Worm (Caenorhabditis elegans) whole organism, young adult: Measurements from ENCODE around the gene B0244.15.

Source experiments
- B0035.1 ChIP-seq: sonication (generic microtip); optimal IDR thresholded peaks from 2 replicates; lab custom pipeline; 2016; ENCODE audit warnings: missing genetic modification characterization, mild to moderate bottlenecking, missing compliant biosample characterization, missing genotype, missing genetic modification reagents
- B0261.1 ChIP-seq: sonication (generic microtip); optimal IDR thresholded peaks from 2 replicates; lab custom pipeline; 2016; ENCODE audit warnings: mild to moderate bottlenecking, missing genetic modification characterization, moderate library complexity, missing compliant biosample characterization
- C06A6.2 ChIP-seq: fragments of 200-800 bp; sonication (Bioruptor generic); conservative IDR thresholded peaks from 2 replicates; pipeline ENCODE4 v1.3.6; 2022; ENCODE audit warnings: missing genetic modification characterization, missing compliant biosample characterization
- F22D6.2 ChIP-seq: sonication (generic microtip); optimal IDR thresholded peaks from 2 replicates; lab custom pipeline; 2016; ENCODE audit warnings: mild to moderate bottlenecking, missing genetic modification characterization, missing compliant biosample characterization
- F23B12.7 ChIP-seq: sonication (generic microtip); optimal IDR thresholded peaks from 2 replicates; lab custom pipeline; 2017; ENCODE audit warnings: missing genetic modification characterization, mild to moderate bottlenecking, missing compliant biosample characterization, antibody characterized with exemption, moderate library complexity; ENCODE audit not compliant: insufficient read depth
- F37B4.10 ChIP-seq: fragments of 200-800 bp; sonication (Bioruptor generic); IDR thresholded peaks from 2 replicates; pipeline ENCODE4 v1.3.6; 2022; ENCODE audit warnings: missing genetic modification characterization, missing compliant biosample characterization
- F57A8.1 ChIP-seq: fragments of 200-800 bp; sonication (Bioruptor generic); optimal IDR thresholded peaks from 2 replicates; lab custom pipeline; 2018; ENCODE audit warnings: mild to moderate bottlenecking, missing genetic modification characterization, moderate library complexity, missing compliant biosample characterization
- K12H6.12 ChIP-seq: fragments of 200-800 bp; sonication (Bioruptor generic); optimal IDR thresholded peaks from 2 replicates; lab custom pipeline; 2018; ENCODE audit warnings: mild to moderate bottlenecking, missing genetic modification characterization, missing compliant biosample characterization
- Y56A3A.18 ChIP-seq: fragments of 200-800 bp; sonication (Bioruptor generic); IDR thresholded peaks from 2 replicates; pipeline ENCODE4 v1.3.6; 2022; ENCODE audit warnings: missing genetic modification reagents, missing genetic modification characterization, missing compliant biosample characterization
- Y67H2A.10 ChIP-seq: fragments of 200-800 bp; sonication (Bioruptor generic); conservative IDR thresholded peaks from 2 replicates; pipeline ENCODE4 v1.3.6; 2022; ENCODE audit warnings: missing genetic modification reagents, missing genetic modification characterization, missing compliant biosample characterization
- ZK185.1 ChIP-seq: sonication (generic microtip); optimal IDR thresholded peaks from 2 replicates; lab custom pipeline; 2016; ENCODE audit warnings: mild to moderate bottlenecking, missing genetic modification characterization, missing compliant biosample characterization; ENCODE audit not compliant: poor library complexity, severe bottlenecking
- ama-1 ChIP-seq, 3 experiments: fragments of 150-350 bp in 1 of 3; sonication (generic microtip) in 2 of 3; optimal IDR thresholded peaks; 2 replicates each; lab custom pipeline; 2014 to 2018; ENCODE audit warnings: missing biosample characterization in 2 of 3, missing genetic modification characterization in 2 of 3, missing genetic modification reagents in 2 of 3
- atf-7 ChIP-seq: sonication (generic microtip); optimal IDR thresholded peaks from 2 replicates; lab custom pipeline; 2017; ENCODE audit warnings: mild to moderate bottlenecking, missing genetic modification characterization, missing compliant biosample characterization
- attf-3 ChIP-seq: fragments of 200-800 bp; sonication (Bioruptor generic); conservative IDR thresholded peaks from 2 replicates; pipeline ENCODE4 v1.3.6; 2022; ENCODE audit warnings: missing genetic modification reagents, missing genetic modification characterization, missing compliant biosample characterization
- attf-5 ChIP-seq: fragments of 200-800 bp; sonication (Bioruptor generic); optimal IDR thresholded peaks from 2 replicates; lab custom pipeline; 2018; ENCODE audit warnings: mild to moderate bottlenecking, missing genetic modification characterization, missing compliant biosample characterization
- bed-1 ChIP-seq: fragments of 200-800 bp; sonication (Bioruptor generic); IDR thresholded peaks from 2 replicates; pipeline ENCODE4 v1.3.6; 2022; ENCODE audit warnings: missing genetic modification reagents, missing genetic modification characterization, missing compliant biosample characterization
- dox-1 ChIP-seq: fragments of 200-800 bp; sonication (Bioruptor generic); IDR thresholded peaks from 2 replicates; pipeline ENCODE4 v1.3.6; 2022; ENCODE audit warnings: missing genetic modification reagents, missing genetic modification characterization, missing compliant biosample characterization
- dpl-1 ChIP-seq: fragments of 150-350 bp; optimal IDR thresholded peaks from 2 replicates; lab custom pipeline; 2014; ENCODE audit warnings: missing biosample characterization, missing genetic modification reagents, missing genetic modification characterization
- egrh-3 ChIP-seq: fragments of 200-800 bp; sonication (Bioruptor generic); IDR thresholded peaks from 2 replicates; pipeline ENCODE4 v1.3.6; 2022; ENCODE audit warnings: missing genetic modification reagents, missing genetic modification characterization, missing compliant biosample characterization
- ets-4 ChIP-seq: fragments of 200-800 bp; sonication (Bioruptor generic); optimal IDR thresholded peaks from 2 replicates; lab custom pipeline; 2018; ENCODE audit warnings: mild to moderate bottlenecking, missing genetic modification characterization, missing compliant biosample characterization
- gei-17 ChIP-seq: fragments of 200-800 bp; sonication (Bioruptor generic); optimal IDR thresholded peaks from 2 replicates; lab custom pipeline; 2018; ENCODE audit warnings: mild to moderate bottlenecking, missing genetic modification characterization, missing compliant biosample characterization
- hlh-12 ChIP-seq: sonication (generic microtip); optimal IDR thresholded peaks from 2 replicates; lab custom pipeline; 2016; ENCODE audit warnings: missing genetic modification characterization, missing compliant biosample characterization
- lag-1 ChIP-seq: fragments of 200-800 bp; sonication (Bioruptor generic); IDR thresholded peaks from 2 replicates; pipeline ENCODE4 v1.3.6; 2022; ENCODE audit warnings: missing genetic modification reagents, missing genetic modification characterization, missing compliant biosample characterization
- let-526 ChIP-seq: fragments of 200-800 bp; sonication (Bioruptor generic); IDR thresholded peaks from 2 replicates; pipeline ENCODE4 v1.3.6; 2022; ENCODE audit warnings: missing genetic modification reagents, missing genetic modification characterization, missing compliant biosample characterization
- let-607 ChIP-seq, 2 experiments: fragments of 200-800 bp in 1 of 2; sonication (Bioruptor generic) in 1 of 2; sonication (generic microtip) in 1 of 2; optimal IDR thresholded peaks; 2 replicates each; lab custom pipeline; 2016 to 2018; ENCODE audit warnings: mild to moderate bottlenecking in 2 of 2, missing compliant biosample characterization in 2 of 2, missing genetic modification characterization in 2 of 2, moderate library complexity in 2 of 2, missing genotype in 1 of 2
- lin-54 ChIP-seq: fragments of 200-800 bp; sonication (Bioruptor generic); optimal IDR thresholded peaks from 2 replicates; lab custom pipeline; 2018; ENCODE audit warnings: mild to moderate bottlenecking, missing genetic modification characterization, missing compliant biosample characterization
- lsl-1 ChIP-seq: fragments of 200-800 bp; sonication (Bioruptor generic); optimal IDR thresholded peaks from 2 replicates; lab custom pipeline; 2018; ENCODE audit warnings: mild to moderate bottlenecking, missing genetic modification characterization, moderate library complexity, missing compliant biosample characterization
- madf-3 ChIP-seq: fragments of 200-800 bp; sonication (Bioruptor generic); IDR thresholded peaks from 2 replicates; pipeline ENCODE4 v1.3.6; 2022; ENCODE audit warnings: missing genetic modification reagents, missing genetic modification characterization, missing compliant biosample characterization
- madf-8 ChIP-seq: fragments of 200-800 bp; sonication (Bioruptor generic); conservative IDR thresholded peaks from 2 replicates; pipeline ENCODE4 v1.3.6; 2022; ENCODE audit warnings: missing genetic modification reagents, missing genetic modification characterization, missing compliant biosample characterization
- nfyb-1 ChIP-seq: fragments of 200-800 bp; sonication (Bioruptor generic); IDR thresholded peaks from 2 replicates; pipeline ENCODE4 v1.3.6; 2022; ENCODE audit warnings: missing genetic modification reagents, missing genetic modification characterization, missing compliant biosample characterization
- nhr-120 ChIP-seq: fragments of 200-800 bp; sonication (Bioruptor generic); IDR thresholded peaks from 2 replicates; pipeline ENCODE4 v1.3.6; 2022; ENCODE audit warnings: missing genetic modification characterization, missing compliant biosample characterization
- nhr-27 ChIP-seq: fragments of 200-800 bp; sonication (Bioruptor generic); optimal IDR thresholded peaks from 2 replicates; lab custom pipeline; 2018; ENCODE audit warnings: mild to moderate bottlenecking, missing genetic modification characterization, moderate library complexity, missing compliant biosample characterization
- rcor-1 ChIP-seq: fragments of 200-800 bp; sonication (Bioruptor generic); IDR thresholded peaks from 2 replicates; pipeline ENCODE4 v1.3.6; 2022; ENCODE audit warnings: missing genetic modification reagents, missing genetic modification characterization, missing compliant biosample characterization
- repo-1 ChIP-seq: sonication (generic microtip); optimal IDR thresholded peaks from 2 replicates; lab custom pipeline; 2017; ENCODE audit warnings: mild to moderate bottlenecking, missing genetic modification characterization, missing compliant biosample characterization
- rpc-1 ChIP-seq, 2 experiments: fragments of 150-350 bp in 1 of 2; sonication (generic microtip) in 1 of 2; optimal IDR thresholded peaks; 2 replicates each; lab custom pipeline; 2014 to 2018; ENCODE audit warnings: missing biosample characterization in 1 of 2, missing genetic modification characterization in 1 of 2, missing genetic modification reagents in 1 of 2, missing genotype in 1 of 2
- sea-2 ChIP-seq: fragments of 200-800 bp; sonication (Bioruptor generic); IDR thresholded peaks from 2 replicates; pipeline ENCODE4 v1.3.6; 2022; ENCODE audit warnings: missing genetic modification characterization, missing compliant biosample characterization
- snpc-1.3 ChIP-seq: sonication (generic microtip); optimal IDR thresholded peaks from 2 replicates; lab custom pipeline; 2017; ENCODE audit warnings: missing genetic modification characterization, mild to moderate bottlenecking, missing compliant biosample characterization, antibody characterized with exemption, moderate library complexity, missing genotype, missing genetic modification reagents; ENCODE audit not compliant: insufficient read depth
- snpc-3.4 ChIP-seq: sonication (generic microtip); optimal IDR thresholded peaks from 2 replicates; lab custom pipeline; 2017; ENCODE audit warnings: missing genetic modification characterization, mild to moderate bottlenecking, missing compliant biosample characterization, antibody characterized with exemption, moderate library complexity, missing genotype, missing genetic modification reagents
- unc-130 ChIP-seq: sonication (generic microtip); optimal IDR thresholded peaks from 2 replicates; lab custom pipeline; 2016; ENCODE audit warnings: missing genetic modification reagents, missing genetic modification characterization, missing compliant biosample characterization
- xnd-1 ChIP-seq: sonication (generic microtip); optimal IDR thresholded peaks from 2 replicates; lab custom pipeline; 2016; ENCODE audit warnings: missing genotype, missing genetic modification reagents, missing genetic modification characterization, missing compliant biosample characterization
- zfh-2 ChIP-seq: fragments of 200-800 bp; sonication (Bioruptor generic); conservative IDR thresholded peaks from 2 replicates; pipeline ENCODE4 v1.3.6; 2022; ENCODE audit warnings: missing genetic modification reagents, missing genetic modification characterization, missing compliant biosample characterization
- ztf-25 ChIP-seq: fragments of 200-800 bp; sonication (Bioruptor generic); IDR thresholded peaks from 2 replicates; pipeline ENCODE4 v1.3.6; 2022; ENCODE audit warnings: missing genetic modification reagents, missing genetic modification characterization, missing compliant biosample characterization
- ztf-6 ChIP-seq: fragments of 200-800 bp; sonication (Bioruptor generic); IDR thresholded peaks from 2 replicates; pipeline ENCODE4 v1.3.6; 2022; ENCODE audit warnings: missing genetic modification reagents, missing genetic modification characterization, missing compliant biosample characterization

The B0244.15 gene

DNA sequence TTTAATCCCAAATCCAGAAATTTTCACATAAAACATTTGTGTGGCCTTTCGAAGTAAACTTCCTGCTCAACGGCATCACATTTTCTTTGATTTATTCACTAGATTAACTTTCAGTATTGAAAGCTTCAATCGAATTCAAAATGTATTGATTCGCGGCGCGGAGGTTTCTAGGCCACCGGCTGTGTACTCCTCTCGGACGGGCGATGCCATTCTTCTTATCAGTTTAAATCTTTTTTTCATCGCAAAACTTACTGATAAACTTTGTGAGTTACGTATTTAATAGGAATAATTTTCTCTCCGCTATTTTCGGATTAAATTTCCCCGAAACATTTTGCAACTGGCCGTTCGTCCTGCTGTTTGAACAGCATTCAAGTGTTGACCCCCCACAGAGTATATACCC is 21.3 kb upstream of the B0244.15 start (continued):
- TF ChIP-seq gei-17 (GFP tag; lab: Kevin White, UChicago) (peak; percentile 4), nhr-120 (no peak), hlh-12 (no peak), dox-1 (peak; percentile 68), atf-7 (tag; lab: Kevin White, UChicago) (no peak), egrh-3 (GFP tag; lab: Robert Waterston, UW) (no peak), snpc-3.4 (tag; lab: Kevin White, UChicago) (no peak), rcor-1 (no peak), F22D6.2 (tag; lab: Kevin White, UChicago) (peak; percentile 25), ZK185.1 (peak; percentile 96), B0035.1 (no peak), let-607 (tag; optimal IDR thresholded peaks at IDR 0.05; lab: Kevin White, UChicago) (peak in 1 of 2 experiments; percentile 47), snpc-1.3 (no peak), madf-3 (GFP tag; lab: Robert Waterston, UW) (0 out of 2 replicates have a peak, but pooled peaks have one; percentile 43), sea-2 (GFP tag; lab: Robert Waterston, UW) (no peak), Y56A3A.18 (GFP tag; lab: Robert Waterston, UW) (no peak), F37B4.10 (GFP tag; lab: Robert Waterston, UW) (no peak), dpl-1 (GFP tag; lab: Kevin White, UChicago) (no peak), attf-3 (GFP tag; lab: Robert Waterston, UW) (no peak; the same call in 1 of the 2 replicates), unc-130 (GFP tag; lab: Kevin White, UChicago) (peak; percentile 45), ets-4 (GFP tag; lab: Kevin White, UChicago) (no peak), F23B12.7 (tag; lab: Kevin White, UChicago) (no peak), lag-1 (GFP tag; lab: Robert Waterston, UW) (no peak), xnd-1 (tag; lab: Kevin White, UChicago) (no peak), ztf-6 (GFP tag; lab: Robert Waterston, UW) (no peak), nfyb-1 (GFP tag; lab: Robert Waterston, UW) (peak; percentile 62; the same call in 1 of the 2 replicates), attf-5 (GFP tag; lab: Kevin White, UChicago) (peak; percentile 34), ztf-25 (GFP tag; lab: Robert Waterston, UW) (no peak)

ce11 chrIII:5722550-5722949 is 20.6 kb upstream of the B0244.15 start, which contains the start of gene wrm-1:
Gene wrm-1, plus strand, starts transcription at chrIII:5722850.
- TF ChIP-seq madf-8 (no peak), B0035.1 (no peak), rcor-1 (no peak), sea-2 (GFP tag; lab: Robert Waterston, UW) (no peak), lin-54 (no peak), zfh-2 (no peak), ama-1 (optimal IDR thresholded peaks at IDR 0.05; lab: Kevin White, UChicago) (no peak), ama-1 (GFP tag; optimal IDR thresholded peaks at IDR 0.05; lab: Kevin White, UChicago) (no peak), F57A8.1 (GFP tag; lab: Kevin White, UChicago) (no peak), C06A6.2 (no peak), Y67H2A.10 (GFP tag; lab: Robert Waterston, UW) (no peak), rpc-1 (optimal IDR thresholded peaks at IDR 0.05; lab: Kevin White, UChicago) (no peak), rpc-1 (tag; optimal IDR thresholded peaks at IDR 0.05; lab: Kevin White, UChicago) (no peak), bed-1 (GFP tag; lab: Robert Waterston, UW) (no peak), lsl-1 (GFP tag; lab: Kevin White, UChicago) (no peak), K12H6.12 (tag; lab: Kevin White, UChicago) (no peak), let-526 (no peak), repo-1 (tag; lab: Kevin White, UChicago) (no peak), B0261.1 (tag; lab: Kevin White, UChicago) (no peak), nhr-27 (tag; lab: Kevin White, UChicago) (no peak)
